Fruit fly (Drosophila melanogaster) whole organism, embryonic: ENCODE data around the gene Dlic.

Source experiments
- Bdp1 ChIP-seq: fragments of 200-800 bp; sonication (Bioruptor generic); optimal IDR thresholded peaks from 3 replicates; lab custom pipeline; 2016; ENCODE audit warnings: missing biosample characterization, missing genetic modification characterization
- CG10209 ChIP-seq: fragments of 200-800 bp; sonication (Bioruptor generic); optimal IDR thresholded peaks from 3 replicates; lab custom pipeline; 2017; ENCODE audit warnings: missing biosample characterization, mild to moderate bottlenecking, missing genetic modification characterization, missing genetic modification reagents
- CG12104 ChIP-seq: fragments of 200-800 bp; sonication (Bioruptor generic); optimal IDR thresholded peaks from 3 replicates; lab custom pipeline; 2016; ENCODE audit warnings: missing biosample characterization, missing genetic modification characterization
- CG13287 ChIP-seq: fragments of 200-800 bp; sonication (Bioruptor generic); IDR thresholded peaks from 2 replicates; pipeline ENCODE4 v1.3.6; 2022; ENCODE audit warnings: missing biosample characterization, missing genetic modification characterization; ENCODE audit not compliant: partially characterized antibody
- CG2116 ChIP-seq: fragments of 200-800 bp; sonication (Bioruptor generic); optimal IDR thresholded peaks from 3 replicates; lab custom pipeline; 2018; ENCODE audit warnings: missing biosample characterization, mild to moderate bottlenecking, missing genetic modification characterization
- CG2199 ChIP-seq: fragments of 200-800 bp; sonication (Bioruptor generic); IDR thresholded peaks from 3 replicates; pipeline ENCODE4 v1.3.6; 2022; ENCODE audit warnings: missing biosample characterization, missing genetic modification characterization
- CG2889 ChIP-seq: fragments of 200-800 bp; sonication (Bioruptor generic); IDR thresholded peaks from 3 replicates; pipeline ENCODE4 v1.3.6; 2022; ENCODE audit warnings: missing biosample characterization, missing genetic modification characterization
- CG31441 ChIP-seq: fragments of 200-800 bp; sonication (Bioruptor generic); IDR thresholded peaks from 2 replicates; pipeline ENCODE4 v1.3.6; 2022; ENCODE audit warnings: missing biosample characterization, missing genetic modification characterization
- CG4328 ChIP-seq: fragments of 200-800 bp; sonication (Bioruptor generic); optimal IDR thresholded peaks from 3 replicates; lab custom pipeline; 2017; ENCODE audit warnings: missing biosample characterization, missing genetic modification reagents, missing genetic modification characterization
- CG4707 ChIP-seq: fragments of 200-800 bp; sonication (Bioruptor generic); optimal IDR thresholded peaks from 2 replicates; lab custom pipeline; 2018; ENCODE audit warnings: missing biosample characterization, mild to moderate bottlenecking, missing genetic modification characterization, moderate library complexity
- CG6175 ChIP-seq: fragments of 200-800 bp; sonication (Bioruptor generic); IDR thresholded peaks from 3 replicates; pipeline ENCODE4 v1.3.6; 2022; ENCODE audit warnings: missing biosample characterization, missing genetic modification characterization
- CG6689 ChIP-seq: fragments of 200-800 bp; sonication (Bioruptor generic); IDR thresholded peaks from 2 replicates; pipeline ENCODE4 v1.3.6; 2022; ENCODE audit warnings: missing biosample characterization, missing genetic modification characterization
- CG9727 ChIP-seq: fragments of 200-800 bp; sonication (Bioruptor generic); optimal IDR thresholded peaks from 3 replicates; lab custom pipeline; 2017; ENCODE audit warnings: missing biosample characterization, mild to moderate bottlenecking, missing genetic modification characterization
- CTCF ChIP-seq: fragments of 200-800 bp; sonication (Bioruptor generic); optimal IDR thresholded peaks from 2 replicates; lab custom pipeline; 2017; ENCODE audit warnings: missing biosample characterization, mild to moderate bottlenecking, missing genetic modification characterization, moderate library complexity
- CkIIα-i1 ChIP-seq: fragments of 200-800 bp; sonication (Bioruptor generic); IDR thresholded peaks from 2 replicates; pipeline ENCODE4 v1.3.6; 2022; ENCODE audit warnings: missing biosample characterization, missing genetic modification characterization
- Drgx ChIP-seq: fragments of 200-800 bp; sonication (Bioruptor generic); IDR thresholded peaks from 2 replicates; pipeline ENCODE4 v1.3.6; 2022; ENCODE audit warnings: missing biosample characterization, missing genetic modification characterization
- Ets65A ChIP-seq: fragments of 200-800 bp; sonication (Bioruptor generic); peaks from one replicate; lab custom pipeline; 2016; ENCODE audit warnings: missing biosample characterization, missing genetic modification characterization
- HmgZ ChIP-seq: fragments of 200-800 bp; sonication (Bioruptor generic); optimal IDR thresholded peaks from 2 replicates; lab custom pipeline; 2018; ENCODE audit warnings: missing biosample characterization, mild to moderate bottlenecking, missing genetic modification characterization
- Hr39 ChIP-seq: fragments of >200 bp; optimal IDR thresholded peaks from 2 replicates; lab custom pipeline; 2017
- MTF-1 ChIP-seq: fragments of 200-800 bp; sonication (Bioruptor generic); optimal IDR thresholded peaks from 2 replicates; lab custom pipeline; 2018; ENCODE audit warnings: missing biosample characterization, mild to moderate bottlenecking, missing genetic modification characterization, borderline replicate concordance
- NC2α ChIP-seq: fragments of 200-800 bp; sonication (Bioruptor generic); optimal IDR thresholded peaks from 2 replicates; lab custom pipeline; 2016; ENCODE audit warnings: missing biosample characterization, missing genetic modification characterization
- NFAT ChIP-seq: fragments of 200-800 bp; sonication (Bioruptor generic); IDR thresholded peaks from 2 replicates; pipeline ENCODE4 v1.3.6; 2022; ENCODE audit warnings: missing biosample characterization, missing genetic modification characterization
- Oaz ChIP-seq: fragments of 200-800 bp; sonication (Bioruptor generic); IDR thresholded peaks from 2 replicates; pipeline ENCODE4 v1.3.6; 2022; ENCODE audit warnings: missing biosample characterization, missing genetic modification characterization
- Side ChIP-seq: fragments of 200-800 bp; sonication (Bioruptor generic); optimal IDR thresholded peaks from 2 replicates; lab custom pipeline; 2016; ENCODE audit warnings: missing biosample characterization, missing genetic modification characterization
- TFAM ChIP-seq: fragments of 200-800 bp; sonication (Bioruptor generic); optimal IDR thresholded peaks from 2 replicates; lab custom pipeline; 2017; ENCODE audit warnings: missing biosample characterization, missing genetic modification characterization, inconsistent platforms
- Tbp ChIP-seq: fragments of >200 bp; optimal IDR thresholded peaks from 2 replicates; lab custom pipeline; 2018; ENCODE audit warnings: missing biosample characterization, missing genetic modification characterization
- Trl ChIP-seq, 3 experiments: fragments of >200 bp in 2 of 3; fragments of 200-800 bp in 1 of 3; sonication (Bioruptor generic) in 1 of 3; optimal IDR thresholded peaks; 2 replicates in 1 of 3; 3 replicates in 2 of 3; lab custom pipeline; 2016 to 2017; ENCODE audit warnings: missing biosample characterization in 1 of 3, missing genetic modification characterization in 1 of 3
- br ChIP-seq: fragments of >200 bp; optimal IDR thresholded peaks from 2 replicates; lab custom pipeline; 2017
- cad ChIP-seq: fragments of >200 bp; optimal IDR thresholded peaks from 2 replicates; lab custom pipeline; 2017; ENCODE audit warnings: missing biosample characterization, missing genetic modification characterization
- chinmo ChIP-seq: fragments of 200-800 bp; sonication (Bioruptor generic); IDR thresholded peaks from 4 replicates; pipeline ENCODE4 v1.3.6; 2022; ENCODE audit warnings: missing biosample characterization, missing genetic modification characterization; ENCODE audit not compliant: partially characterized antibody
- da ChIP-seq: fragments of 200-800 bp; sonication (Bioruptor generic); optimal IDR thresholded peaks from 2 replicates; lab custom pipeline; 2016; ENCODE audit warnings: missing biosample characterization, missing genetic modification characterization
- dan ChIP-seq: fragments of 200-800 bp; sonication (Bioruptor generic); IDR thresholded peaks from 2 replicates; pipeline ENCODE4 v1.3.6; 2022; ENCODE audit warnings: missing biosample characterization, missing genetic modification characterization
- dati ChIP-seq: fragments of 200-800 bp; sonication (Bioruptor generic); IDR thresholded peaks from 2 replicates; pipeline ENCODE4 v1.3.6; 2022; ENCODE audit warnings: missing biosample characterization, missing genetic modification characterization
- ewg ChIP-seq: fragments of 200-800 bp; sonication (Bioruptor generic); optimal IDR thresholded peaks from 3 replicates; lab custom pipeline; 2017; ENCODE audit warnings: mild to moderate bottlenecking, missing biosample characterization, missing genetic modification reagents, missing genetic modification characterization
- fd3F ChIP-seq: fragments of 200-800 bp; sonication (Bioruptor generic); optimal IDR thresholded peaks from 2 replicates; lab custom pipeline; 2018; ENCODE audit warnings: missing biosample characterization, mild to moderate bottlenecking, missing genetic modification characterization, moderate library complexity
- gt ChIP-seq: fragments of 200-800 bp; sonication (Bioruptor generic); IDR thresholded peaks from 2 replicates; pipeline ENCODE4 v1.3.6; 2022; ENCODE audit warnings: missing biosample characterization, missing genetic modification characterization
- ham ChIP-seq: fragments of 200-800 bp; sonication (Bioruptor generic); IDR thresholded peaks from 2 replicates; pipeline ENCODE4 v1.3.6; 2022; ENCODE audit warnings: missing biosample characterization, missing genetic modification characterization
- her ChIP-seq: fragments of 200-800 bp; sonication (Bioruptor generic); optimal IDR thresholded peaks from 2 replicates; lab custom pipeline; 2016; ENCODE audit warnings: missing biosample characterization, missing genetic modification characterization
- jigr1 ChIP-seq: fragments of 200-800 bp; sonication (Bioruptor generic); IDR thresholded peaks from 3 replicates; pipeline ENCODE4 v1.3.6; 2022; ENCODE audit warnings: missing biosample characterization, missing genetic modification characterization
- kah ChIP-seq: fragments of 200-800 bp; sonication (Bioruptor generic); optimal IDR thresholded peaks from 2 replicates; lab custom pipeline; 2018; ENCODE audit warnings: missing biosample characterization, mild to moderate bottlenecking, missing genetic modification characterization
- knrl ChIP-seq: fragments of 200-800 bp; sonication (Bioruptor generic); IDR thresholded peaks from 3 replicates; pipeline ENCODE4 v1.3.6; 2022; ENCODE audit warnings: missing biosample characterization, missing genetic modification characterization; ENCODE audit not compliant: partially characterized antibody
- lbe ChIP-seq: fragments of 200-800 bp; sonication (Bioruptor generic); optimal IDR thresholded peaks from 2 replicates; lab custom pipeline; 2016; ENCODE audit warnings: missing biosample characterization, mild to moderate bottlenecking, missing genetic modification characterization
- lola ChIP-seq, 3 experiments: fragments of >200 bp in 2 of 3; fragments of 200-800 bp in 1 of 3; sonication (Bioruptor generic) in 1 of 3; optimal IDR thresholded peaks; 2 replicates each; lab custom pipeline; 2017 to 2019; ENCODE audit warnings: missing biosample characterization in 3 of 3, missing genetic modification characterization in 3 of 3, mild to moderate bottlenecking in 1 of 3, moderate library complexity in 1 of 3
- mam ChIP-seq: fragments of 200-800 bp; sonication (Bioruptor generic); optimal IDR thresholded peaks from 3 replicates; lab custom pipeline; 2016; ENCODE audit warnings: missing biosample characterization, missing genetic modification characterization
- org-1 ChIP-seq: fragments of 200-800 bp; sonication (Bioruptor generic); optimal IDR thresholded peaks from 2 replicates; lab custom pipeline; 2017; ENCODE audit warnings: missing biosample characterization, missing genetic modification characterization
- pfk ChIP-seq: fragments of 200-800 bp; sonication (Bioruptor generic); optimal IDR thresholded peaks from 2 replicates; lab custom pipeline; 2018; ENCODE audit warnings: missing biosample characterization, mild to moderate bottlenecking, missing genetic modification characterization, moderate library complexity
- pho ChIP-seq: fragments of 200-800 bp; sonication (Bioruptor generic); optimal IDR thresholded peaks from 2 replicates; lab custom pipeline; 2016; ENCODE audit warnings: missing biosample characterization, missing genetic modification characterization
- rib ChIP-seq: fragments of 200-800 bp; sonication (Bioruptor generic); IDR thresholded peaks from 2 replicates; pipeline ENCODE4 v1.3.6; 2022; ENCODE audit warnings: missing biosample characterization, missing genetic modification characterization
- shn ChIP-seq: fragments of 200-800 bp; sonication (Bioruptor generic); optimal IDR thresholded peaks from 3 replicates; lab custom pipeline; 2016; ENCODE audit warnings: missing biosample characterization, missing genetic modification characterization
- stwl ChIP-seq: fragments of 200-800 bp; sonication (Bioruptor generic); optimal IDR thresholded peaks from 3 replicates; lab custom pipeline; 2018; ENCODE audit warnings: missing biosample characterization, mild to moderate bottlenecking, missing genetic modification characterization, moderate library complexity
- zfh1 ChIP-seq: fragments of 200-800 bp; sonication (Bioruptor generic); IDR thresholded peaks from 3 replicates; pipeline ENCODE4 v1.3.6; 2022; ENCODE audit warnings: missing biosample characterization, missing genetic modification characterization

The Dlic gene

dm6 chrX:11108148-11108844 is 45.9 kb upstream of the Dlic start, which contains the start of gene Hsp60A:
Gene Hsp60A, plus strand, starts transcription at chrX:11108482.
- TF ChIP-seq pfk (GFP tag; lab: Kevin White, UChicago) (no peak), Oaz (GFP tag; lab: Robert Waterston, UW) (no peak), org-1 (GFP tag; lab: Kevin White, UChicago) (no peak), chinmo (GFP tag; lab: Robert Waterston, UW) (peak; percentile 61; the same call in 1 of the 4 replicates), Trl (optimal IDR thresholded peaks at IDR 0.05; lab: Kevin White, UChicago) (no peak), Trl (GFP tag; optimal IDR thresholded peaks at IDR 0.05; lab: Kevin White, UChicago) (no peak), CTCF (no peak), knrl (GFP tag; lab: Robert Waterston, UW) (peak; percentile 90), stwl (tag; lab: Kevin White, UChicago) (peak; percentile 50), gt (no peak), MTF-1 (no peak), fd3F (GFP tag; lab: Kevin White, UChicago) (no peak), Ets65A (GFP tag; lab: Kevin White, UChicago) (no peak), jigr1 (no peak), lola (GFP tag; optimal IDR thresholded peaks at IDR 0.05; lab: Kevin White, UChicago) (peak in 1 of 3 experiments; percentile 43), NFAT (GFP tag; lab: Robert Waterston, UW) (no peak), CG12104 (peak; percentile 26), rib (GFP tag; lab: Robert Waterston, UW) (no peak), shn (GFP tag; lab: Kevin White, UChicago) (no peak), ewg (GFP tag; lab: Kevin White, UChicago) (no peak), CG31441 (GFP tag; lab: Robert Waterston, UW) (peak; percentile 51), Tbp (GFP tag; lab: Kevin White, UChicago) (no peak), Side (GFP tag; lab: Kevin White, UChicago) (no peak), CG4328 (GFP tag; lab: Kevin White, UChicago) (no peak), br (no peak), NC2α (no peak), dan (GFP tag; lab: Robert Waterston, UW) (no peak), zfh1 (GFP tag; lab: Robert Waterston, UW) (no peak; the same call in 2 of the 3 replicates), HmgZ (peak; percentile 10), Hr39 (no peak), mam (GFP tag; lab: Kevin White, UChicago) (peak; percentile 34), her (GFP tag; lab: Kevin White, UChicago) (no peak), CG13287 (peak; percentile 91), Drgx (peak; percentile 27; the same call in 1 of the 2 replicates), CG2199 (no peak), CG6175 (no peak), cad (no peak), Bdp1 (no peak), TFAM (GFP tag; lab: Kevin White, UChicago) (no peak), pho (GFP tag; lab: Kevin White, UChicago) (no peak), CG6689 (GFP tag; lab: Robert Waterston, UW) (peak; percentile 26; the same call in 1 of the 2 replicates), CG4707 (GFP tag; lab: Kevin White, UChicago) (no peak), kah (GFP tag; lab: Kevin White, UChicago) (no peak), CkIIα-i1 (no peak), CG2889 (GFP tag; lab: Robert Waterston, UW) (no peak), CG2116 (GFP tag; lab: Kevin White, UChicago) (peak; percentile 74), da (GFP tag; lab: Kevin White, UChicago) (no peak), lbe (GFP tag; lab: Kevin White, UChicago) (peak; percentile 21), CG10209 (GFP tag; lab: Kevin White, UChicago) (peak; percentile 39), dati (no peak), ham (GFP tag; lab: Robert Waterston, UW) (no peak), CG9727 (peak; percentile 51)
